Fruit fly (Drosophila melanogaster) S2 (cell line): ENCODE measurements around the gene RhoGAP68F.

Source experiments
- CG8478 ChIP-seq: fragments of >200 bp; optimal IDR thresholded peaks from 2 replicates; lab custom pipeline; 2018
- CTCF ChIP-seq, 2 experiments: fragments of >200 bp; optimal IDR thresholded peaks; 2 replicates each; lab custom pipeline; 2018

RhoGAP68F gene

dm6 chr3L:12136630-12137029, 2.0 kb upstream of the RhoGAP68F start, which contains the start of the genes CG5645 and Atg12:
Gene CG5645, minus strand, starts transcription at chr3L:12136706.
Gene Atg12, plus strand, starts transcription at chr3L:12136967.
- TF ChIP-seq CG8478 (no peak), CTCF (optimal IDR thresholded peaks at IDR 0.05; lab: Kevin White, UChicago) (no peak)

- TF ChIP-seq CTCF (optimal IDR thresholded peaks at IDR 0.05; lab: Kevin White, UChicago) = no peak
- no peak for TF ChIP-seq CG8478
Observed at dm6 chr3L:12139232-12139698, 597 bp downstream of the RhoGAP68F start.

DNA sequence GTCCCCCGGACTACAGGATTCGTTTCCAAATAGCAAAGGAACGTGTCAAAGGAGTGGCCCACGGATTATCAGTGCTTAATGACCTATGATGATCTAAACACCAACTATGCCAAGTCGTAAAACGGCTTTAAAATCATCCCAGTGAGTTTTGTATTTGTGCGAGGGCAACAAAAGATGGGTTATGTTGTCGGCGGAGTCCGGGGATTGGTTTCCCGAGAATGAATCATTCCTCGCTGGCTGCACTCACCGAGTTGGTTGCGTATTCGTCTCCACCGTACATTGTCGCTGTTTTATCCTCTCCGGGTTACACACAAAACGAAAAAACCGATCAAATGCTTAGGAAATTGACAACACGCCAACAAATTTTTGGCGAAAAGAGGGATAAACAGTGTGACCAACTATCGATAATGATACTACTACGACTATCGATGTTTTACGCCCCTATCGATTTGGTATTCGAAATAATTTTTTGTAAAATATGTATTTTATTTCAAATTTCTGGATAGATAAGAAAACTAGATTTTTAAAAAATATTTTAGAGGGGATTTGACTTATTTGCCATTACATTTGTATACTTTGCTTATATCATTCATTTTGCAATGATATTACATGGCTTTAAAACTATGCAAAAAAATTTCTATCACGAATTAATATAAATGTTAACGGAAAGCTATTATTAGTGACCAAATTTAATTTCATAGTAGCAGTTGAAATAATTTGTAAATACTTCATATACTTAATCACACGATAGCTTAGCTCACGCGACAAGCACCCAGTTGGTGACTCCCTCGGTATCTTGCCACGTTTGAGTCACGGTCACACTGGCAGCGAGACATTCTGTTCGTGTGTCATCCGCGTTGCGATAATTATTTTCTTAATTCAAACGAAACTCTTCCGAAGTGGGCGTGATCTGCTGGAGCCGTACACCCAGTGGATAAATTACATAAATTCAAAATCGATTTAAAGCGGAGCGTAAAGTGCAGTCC, 7.3 kb downstream of the RhoGAP68F start, which contains the start of the genes eIF3l and Nrx-IV:
TSS of gene eIF3l (minus strand) at position 389 of the 986 bp plus-strand sequence.
TSS of gene Nrx-IV (plus strand) at position 811 of the 986 bp plus-strand sequence.
- TF ChIP-seq CTCF (optimal IDR thresholded peaks at IDR 0.05; lab: Kevin White, UChicago) (no peak), CG8478 (no peak)

dm6 chr3L:12146970-12147369, 8.3 kb downstream of the RhoGAP68F start:
- TF ChIP-seq CTCF (optimal IDR thresholded peaks at IDR 0.05; lab: Kevin White, UChicago) (no peak), CG8478 (no peak)

dm6 chr3L:12149024-12149423, 10.4 kb downstream of the RhoGAP68F start, which contains the start of gene CG32099:
Gene CG32099, plus strand, starts transcription at chr3L:12149273.
- TF ChIP-seq CTCF (optimal IDR thresholded peaks at IDR 0.05; lab: Kevin White, UChicago) (no peak), CG8478 (no peak)

DNA sequence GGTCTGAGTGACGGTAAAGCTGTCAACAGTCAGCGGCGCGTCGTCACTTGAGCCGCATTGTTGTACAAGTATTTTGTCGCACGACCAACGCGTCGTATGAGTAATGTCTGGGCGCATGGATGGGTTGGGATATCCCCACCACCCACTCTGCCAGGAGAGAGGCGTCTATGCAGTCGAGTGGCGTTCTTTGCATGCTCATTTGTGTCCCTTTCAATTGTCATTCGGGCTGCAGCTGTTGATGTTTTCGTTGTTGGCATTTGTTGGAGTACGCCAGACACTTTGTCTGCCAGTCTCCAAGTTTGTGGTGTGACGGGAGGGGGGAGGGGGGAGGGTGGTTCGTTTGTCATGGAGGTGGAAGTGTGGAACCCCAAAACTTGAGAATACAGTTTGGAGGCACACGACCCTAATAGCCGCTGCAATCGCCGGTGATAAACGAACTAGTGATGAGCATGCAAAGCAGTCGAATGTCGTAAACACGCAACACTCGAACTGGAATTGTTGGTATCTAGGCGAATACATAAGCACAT, 23.6 kb downstream of the RhoGAP68F start:
- no peak for TF ChIP-seq CG8478
- TF ChIP-seq CTCF (optimal IDR thresholded peaks at IDR 0.05; lab: Kevin White, UChicago) = no peak

dm6 chr3L:12163082-12163481, 24.4 kb downstream of the RhoGAP68F start:
- TF ChIP-seq CTCF (optimal IDR thresholded peaks at IDR 0.05; lab: Kevin White, UChicago) (no peak), CG8478 (no peak)

DNA sequence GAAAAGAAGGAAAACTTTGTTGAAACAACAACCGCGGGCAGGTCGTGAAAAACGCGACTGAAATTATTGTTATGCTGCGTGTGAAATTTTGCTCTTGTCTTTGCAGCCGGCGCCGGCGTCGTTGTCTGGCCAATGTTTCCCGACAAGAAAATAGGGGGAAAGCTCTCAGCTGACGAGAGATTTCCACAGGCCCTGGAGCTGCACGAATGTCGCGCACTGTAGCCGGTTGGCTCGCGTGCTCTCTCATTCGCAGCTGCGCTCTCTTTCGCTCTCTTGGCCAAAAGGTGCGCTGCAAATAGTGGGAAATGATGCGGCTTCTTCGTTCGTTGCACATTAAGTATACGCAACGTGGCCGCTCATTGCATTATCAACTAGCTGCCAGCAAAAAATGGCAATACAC, 25.0 kb downstream of the RhoGAP68F start, which contains the start of gene CG9760:
TSS of gene CG9760 (minus strand) at position 43 of the 400 bp plus-strand sequence.
- TF ChIP-seq CTCF (optimal IDR thresholded peaks at IDR 0.05; lab: Kevin White, UChicago) (no peak), CG8478 (no peak)

- TF ChIP-seq CTCF (optimal IDR thresholded peaks at IDR 0.05; lab: Kevin White, UChicago) = no peak
- TF ChIP-seq CG8478 = no peak
Observed at dm6 chr3L:12175382-12175781, 36.7 kb downstream of the RhoGAP68F start, which contains the start of gene Rh7. Gene Rh7, minus strand, starts transcription at chr3L:12175482.

dm6 chr3L:12177301-12177700, 38.6 kb downstream of the RhoGAP68F start, which contains the start of gene CAH2:
Gene CAH2, plus strand, starts transcription at chr3L:12177601.
- no peak for TF ChIP-seq CG8478
- TF ChIP-seq CTCF (optimal IDR thresholded peaks at IDR 0.05; lab: Kevin White, UChicago) = no peak

- no peak for TF ChIP-seq CTCF (optimal IDR thresholded peaks at IDR 0.05; lab: Kevin White, UChicago)
- no peak for TF ChIP-seq CG8478
Observed at dm6 chr3L:12178847-12179437, 40.3 kb downstream of the RhoGAP68F start.

dm6 chr3L:12183967-12184366, 45.3 kb downstream of the RhoGAP68F start:
- TF ChIP-seq CG8478 (no peak), CTCF (optimal IDR thresholded peaks at IDR 0.05; lab: Kevin White, UChicago) (no peak)

DNA sequence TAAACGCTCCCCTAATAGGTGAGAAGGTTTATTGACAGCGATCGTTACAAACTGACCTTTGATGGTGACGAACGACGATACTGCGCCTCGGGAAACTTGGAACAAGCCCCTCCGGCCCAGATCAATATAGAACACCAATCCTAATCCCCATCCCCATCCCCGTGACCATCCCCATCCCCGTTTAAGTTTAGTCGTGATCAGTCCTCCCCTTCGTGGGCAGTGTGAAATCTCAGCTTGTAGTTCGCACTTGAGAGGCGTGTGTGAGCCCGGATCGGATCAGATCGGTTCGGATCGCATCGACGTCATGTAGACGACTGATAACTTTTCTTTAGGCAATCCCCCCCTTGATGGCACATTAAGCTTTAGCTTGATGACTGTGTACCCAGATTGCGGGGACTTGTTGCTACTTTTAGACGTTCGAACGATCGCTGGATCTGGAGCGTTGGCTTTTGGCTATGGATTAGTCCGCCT, 45.9 kb downstream of the RhoGAP68F start, which contains the start of gene Miox:
TSS of gene Miox (plus strand) at position 421 of the 471 bp plus-strand sequence.
- no peak for TF ChIP-seq CTCF (optimal IDR thresholded peaks at IDR 0.05; lab: Kevin White, UChicago)
- no peak for TF ChIP-seq CG8478

dm6 chr3L:12185336-12185735, 46.7 kb downstream of the RhoGAP68F start:
- TF ChIP-seq CG8478 (no peak), CTCF (optimal IDR thresholded peaks at IDR 0.05; lab: Kevin White, UChicago) (no peak)

DNA sequence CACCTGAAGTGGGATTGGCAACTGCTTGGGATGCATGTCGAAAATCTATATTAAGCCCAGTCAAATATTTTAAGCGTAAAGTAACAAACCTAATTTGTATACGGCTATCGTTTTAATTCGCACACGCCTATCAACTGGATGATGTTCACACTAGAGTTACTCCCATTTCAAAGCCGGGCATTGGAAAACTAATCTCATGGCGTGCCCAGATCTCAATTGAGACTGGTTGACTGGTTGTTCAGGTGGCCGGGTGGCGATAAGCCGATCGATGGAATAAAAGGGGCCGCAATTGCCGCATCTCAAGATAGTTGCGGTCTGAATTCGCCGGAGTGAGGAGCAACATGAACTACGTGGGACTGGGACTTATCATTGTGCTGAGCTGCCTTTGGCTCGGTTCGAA, 49.9 kb downstream of the RhoGAP68F start, which contains the start of gene Est-6:
TSS of gene Est-6 (plus strand) at position 301 of the 400 bp plus-strand sequence.
- TF ChIP-seq CG8478 (no peak), CTCF (optimal IDR thresholded peaks at IDR 0.05; lab: Kevin White, UChicago) (no peak)
